Fruit fly (Drosophila melanogaster): ENCODE results near the gene Blos2.

dm6 chr3L:11094279-11094678 lies 32.9 kb downstream of the Blos2 start:
- TF ChIP-seq CG9948 (tag; optimal IDR thresholded peaks at IDR 0.05) (no peak), Ets98B (GFP tag; IDR thresholded peaks at IDR 0.05) (no peak)

Measured in whole organism, pupa.